Worm (Caenorhabditis elegans): ENCODE measurements around the gene F55B11.5.

F55B11.5 gene

ce11 chrIV:14391746-14392145 is 35.7 kb upstream of the F55B11.5 start:
- TF ChIP-seq lsy-2 (tag; optimal IDR thresholded peaks at IDR 0.05) (no peak), efl-1 (optimal IDR thresholded peaks at IDR 0.05) (no peak), efl-1 (GFP tag; optimal IDR thresholded peaks at IDR 0.05 in 1 of 2) (no peak), egl-13 (tag; optimal IDR thresholded peaks at IDR 0.05) (no peak), ceh-63 (GFP tag; optimal IDR thresholded peaks at IDR 0.05) (no peak), nhr-85 (tag) (peak; percentile 27), ztf-4 (tag; optimal IDR thresholded peaks at IDR 0.05) (no peak), lin-15B (tag; optimal IDR thresholded peaks at IDR 0.05) (no peak), snu-23 (GFP tag; optimal IDR thresholded peaks at IDR 0.05) (peak; percentile 5), blmp-1 (tag; optimal IDR thresholded peaks at IDR 0.05) (peak; percentile 95), sox-4 (tag; optimal IDR thresholded peaks at IDR 0.05) (no peak), grh-1 (GFP tag; IDR thresholded peaks at IDR 0.05) (no peak), Y116A8C.19 (tag; optimal IDR thresholded peaks at IDR 0.05; ENCODE audit: borderline replicate concordance) (no peak), dsc-1 (tag; optimal IDR thresholded peaks at IDR 0.05) (no peak)

ce11 chrIV:14393838-14394237 is 33.7 kb upstream of the F55B11.5 start, which contains the start of gene clc-8:
clc-8 (plus strand) TSS chrIV:14394138.
- no peak for TF ChIP-seq dsc-1 (tag; optimal IDR thresholded peaks at IDR 0.05)
- TF ChIP-seq efl-1 (optimal IDR thresholded peaks at IDR 0.05) = no peak
- peak in 1 of 2 experiments; percentile 7 for TF ChIP-seq efl-1 (GFP tag; optimal IDR thresholded peaks at IDR 0.05 in 1 of 2)

DNA sequence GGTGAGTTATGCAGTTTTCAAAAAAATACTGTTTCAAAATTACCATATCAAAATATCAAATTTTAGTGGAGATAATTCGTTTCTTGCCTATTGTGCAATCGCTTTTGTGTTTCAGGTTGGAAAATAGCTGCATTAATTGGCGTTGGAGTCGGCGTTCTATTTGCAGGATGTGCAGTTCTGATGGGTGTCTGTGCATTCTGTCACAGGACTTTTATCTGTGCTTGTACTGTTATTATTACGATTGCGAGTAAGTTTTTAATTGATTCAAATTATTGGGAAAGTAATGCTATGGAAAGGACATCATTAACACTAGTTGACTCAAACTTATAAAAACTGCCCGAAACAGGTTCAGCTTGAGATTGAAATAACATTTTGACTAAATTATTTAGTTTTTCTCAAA is 32.7 kb upstream of the F55B11.5 start:
- TF ChIP-seq nhr-11 (tag; optimal IDR thresholded peaks at IDR 0.05) (no peak), aha-1 (tag; optimal IDR thresholded peaks at IDR 0.05) (no peak), sox-4 (tag; optimal IDR thresholded peaks at IDR 0.05) (no peak), ztf-11 (tag; optimal IDR thresholded peaks at IDR 0.05) (no peak), nhr-237 (tag; optimal IDR thresholded peaks at IDR 0.05) (no peak), hpl-2 (GFP tag; optimal IDR thresholded peaks at IDR 0.05) (no peak), aly-2 (tag; optimal IDR thresholded peaks at IDR 0.05) (no peak), skn-1 (tag; optimal IDR thresholded peaks at IDR 0.05) (no peak), lin-39 (tag; optimal IDR thresholded peaks at IDR 0.05) (no peak), rnt-1 (tag; optimal IDR thresholded peaks at IDR 0.05) (no peak), swsn-7 (tag; optimal IDR thresholded peaks at IDR 0.05) (no peak), ces-1 (GFP tag; optimal IDR thresholded peaks at IDR 0.05) (no peak), fkh-4 (tag; optimal IDR thresholded peaks at IDR 0.05; ENCODE audit: borderline replicate concordance) (no peak), lin-15B (tag; optimal IDR thresholded peaks at IDR 0.05) (no peak), sptf-1 (tag; optimal IDR thresholded peaks at IDR 0.05) (no peak), unc-98 (GFP tag; IDR thresholded peaks at IDR 0.05) (no peak)

ce11 chrIV:14395531-14395930 is 32.0 kb upstream of the F55B11.5 start:
- TF ChIP-seq nhr-47 (tag; optimal IDR thresholded peaks at IDR 0.05) (no peak), jun-1 (tag; optimal IDR thresholded peaks at IDR 0.05) (no peak), fkh-8 (tag; optimal IDR thresholded peaks at IDR 0.05) (no peak), ceh-88 (GFP tag; IDR thresholded peaks at IDR 0.05) (no peak), snu-23 (GFP tag; optimal IDR thresholded peaks at IDR 0.05) (no peak)

- TF ChIP-seq nhr-71 (tag; optimal IDR thresholded peaks at IDR 0.05) (no peak), nhr-85 (tag) (no peak), ztf-4 (tag; optimal IDR thresholded peaks at IDR 0.05) (no peak), nhr-11 (tag; optimal IDR thresholded peaks at IDR 0.05) (no peak), unc-86 (tag; optimal IDR thresholded peaks at IDR 0.05) (no peak), ceh-90 (tag; optimal IDR thresholded peaks at IDR 0.05) (no peak), mab-9 (GFP tag; IDR thresholded peaks at IDR 0.05) (no peak)
These were observed 18.9 kb upstream of the F55B11.5 start for ce11 chrIV:14408569-14408968.

Measured in whole organism, L1 larva.